Fruit fly (Drosophila melanogaster) whole organism, embryonic: ENCODE results near the gene CG7011.

Experiments used
- CG11723 ChIP-seq: fragments of 200-800 bp; sonication (Bioruptor generic); optimal IDR thresholded peaks from 2 replicates; lab custom pipeline; 2017; ENCODE audit warnings: missing biosample characterization, mild to moderate bottlenecking, missing genetic modification characterization
- CG6791 ChIP-seq: fragments of 200-800 bp; sonication (Bioruptor generic); IDR thresholded peaks from 3 replicates; pipeline ENCODE4 v1.3.6; 2022; ENCODE audit warnings: missing biosample characterization, missing genetic modification characterization; ENCODE audit not compliant: partially characterized antibody
- CTCF ChIP-seq: fragments of 200-800 bp; sonication (Bioruptor generic); optimal IDR thresholded peaks from 2 replicates; lab custom pipeline; 2017; ENCODE audit warnings: missing biosample characterization, mild to moderate bottlenecking, missing genetic modification characterization, moderate library complexity
- Dll ChIP-seq: fragments of 200-800 bp; sonication (Bioruptor generic); IDR thresholded peaks from 4 replicates; pipeline ENCODE4 v1.3.6; 2022; ENCODE audit warnings: missing biosample characterization, missing genetic modification characterization; ENCODE audit not compliant: partially characterized antibody
- Doc2 ChIP-seq: fragments of 200-800 bp; sonication (Bioruptor generic); IDR thresholded peaks from 2 replicates; pipeline ENCODE4 v1.3.6; 2022; ENCODE audit warnings: missing biosample characterization, missing genetic modification characterization
- Hr3 ChIP-seq: fragments of 200-800 bp; sonication (Bioruptor generic); optimal IDR thresholded peaks from 3 replicates; lab custom pipeline; 2016; ENCODE audit warnings: missing biosample characterization, missing genetic modification characterization
- Ravus ChIP-seq: fragments of 200-800 bp; sonication (Bioruptor generic); IDR thresholded peaks from 2 replicates; pipeline ENCODE4 v1.3.6; 2022; ENCODE audit warnings: missing biosample characterization, missing genetic modification characterization
- emc ChIP-seq: fragments of 200-800 bp; sonication (Bioruptor generic); optimal IDR thresholded peaks from 2 replicates; lab custom pipeline; 2016; ENCODE audit warnings: missing biosample characterization, missing genetic modification characterization
- nerfin-2 ChIP-seq: fragments of 200-800 bp; sonication (Bioruptor generic); IDR thresholded peaks from 2 replicates; pipeline ENCODE4 v1.3.6; 2022; ENCODE audit warnings: missing biosample characterization, missing genetic modification characterization; ENCODE audit not compliant: partially characterized antibody
- psq ChIP-seq: fragments of 200-800 bp; sonication (Bioruptor generic); optimal IDR thresholded peaks from 2 replicates; lab custom pipeline; 2017; ENCODE audit warnings: missing biosample characterization, missing genetic modification characterization
- sd ChIP-seq: fragments of 200-800 bp; sonication (Bioruptor generic); optimal IDR thresholded peaks from 3 replicates; lab custom pipeline; 2018; ENCODE audit warnings: missing biosample characterization, mild to moderate bottlenecking, missing genetic modification characterization, moderate library complexity
- ttk ChIP-seq: fragments of 200-800 bp; sonication (Bioruptor generic); IDR thresholded peaks from 2 replicates; pipeline ENCODE4 v2.1.2; 2022; ENCODE audit warnings: missing biosample characterization, missing genetic modification characterization
- wdn ChIP-seq: fragments of 200-800 bp; sonication (Bioruptor generic); IDR thresholded peaks from 2 replicates; pipeline ENCODE4 v1.3.6; 2022; ENCODE audit warnings: missing biosample characterization, missing genetic modification characterization
- zfh1 ChIP-seq: fragments of 200-800 bp; sonication (Bioruptor generic); IDR thresholded peaks from 3 replicates; pipeline ENCODE4 v1.3.6; 2022; ENCODE audit warnings: missing biosample characterization, missing genetic modification characterization

DNA sequence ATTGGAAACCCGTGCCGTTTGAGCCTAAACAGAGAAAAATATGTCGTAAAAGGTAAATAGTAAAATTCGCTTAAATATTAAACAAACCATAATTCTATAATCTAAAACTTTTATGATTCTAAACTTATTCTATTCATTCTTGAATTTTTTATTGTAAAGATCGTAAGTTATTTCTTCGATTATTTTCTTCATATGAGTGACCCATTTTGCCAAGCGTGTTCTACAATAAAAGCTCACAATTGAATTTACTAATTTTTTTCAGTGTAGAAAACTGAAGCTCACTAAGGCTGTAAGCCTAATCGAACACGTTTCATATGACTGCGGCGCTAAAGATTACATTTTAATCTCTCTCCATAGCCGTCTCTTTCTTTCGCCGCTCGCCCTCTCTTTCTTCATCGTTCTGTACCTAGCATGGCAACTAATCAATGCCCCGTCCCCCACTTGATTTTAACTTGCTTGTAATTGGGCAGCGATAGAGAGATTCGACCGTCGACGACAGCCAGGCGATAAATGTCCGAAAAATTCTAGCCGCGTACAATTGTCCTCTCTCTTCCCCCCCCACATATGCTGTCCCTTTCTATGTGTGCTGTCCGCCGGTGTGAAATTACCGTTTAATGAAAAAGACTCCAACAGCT, 8.5 kb upstream of the CG7011 start:
- TF ChIP-seq ttk = 0 out of 2 replicates have a peak, but pooled peaks have one; percentile 5
- no peak for TF ChIP-seq emc
- no peak for TF ChIP-seq CG6791
- no peak for TF ChIP-seq zfh1 (GFP tag; lab: Robert Waterston, UW)
- TF ChIP-seq CG11723 = no peak
- no peak for TF ChIP-seq sd
- no peak for TF ChIP-seq CTCF (GFP tag; lab: Kevin White, UChicago)
- TF ChIP-seq Doc2 = 0 out of 2 replicates have a peak, but pooled peaks have one; percentile 20
- TF ChIP-seq nerfin-2 = no peak
- TF ChIP-seq psq (GFP tag; lab: Kevin White, UChicago) = no peak
- no peak for TF ChIP-seq wdn (GFP tag; lab: Robert Waterston, UW)
- no peak for TF ChIP-seq Dll (GFP tag; lab: Robert Waterston, UW)
- TF ChIP-seq Ravus (GFP tag; lab: Robert Waterston, UW) = no peak
- TF ChIP-seq Hr3 (GFP tag; lab: Kevin White, UChicago) = no peak
